Worm (Caenorhabditis elegans) whole organism, midembryonic: Measurements from ENCODE around the gene F54D12.1.

ENCODE experiments used
- T22C8.4 ChIP-seq: fragments of 200-800 bp; sonication (Bioruptor generic); IDR thresholded peaks from 2 replicates; pipeline ENCODE4 v1.3.6; 2022; ENCODE audit warnings: missing genetic modification characterization, missing compliant biosample characterization
- cog-1 ChIP-seq: sonication (generic microtip); optimal IDR thresholded peaks from 2 replicates; lab custom pipeline; 2016; ENCODE audit warnings: missing genetic modification characterization, missing compliant biosample characterization
- klf-2 ChIP-seq: fragments of 200-800 bp; sonication (Bioruptor generic); conservative IDR thresholded peaks from 2 replicates; pipeline ENCODE4 v1.3.6; 2022; ENCODE audit warnings: missing genetic modification reagents, missing genetic modification characterization, missing compliant biosample characterization
- med-1 ChIP-seq: sonication (generic microtip); optimal IDR thresholded peaks from 2 replicates; lab custom pipeline; 2017; ENCODE audit warnings: missing genetic modification characterization, mild to moderate bottlenecking, missing compliant biosample characterization, antibody characterized with exemption, missing genetic modification reagents; ENCODE audit not compliant: insufficient read depth
- ref-1 ChIP-seq: fragments of 200-800 bp; sonication (Bioruptor generic); conservative IDR thresholded peaks from 2 replicates; pipeline ENCODE4 v1.3.6; 2022; ENCODE audit warnings: missing genetic modification reagents, missing genetic modification characterization, missing compliant biosample characterization
- tab-1 ChIP-seq: fragments of 200-800 bp; sonication (Bioruptor generic); IDR thresholded peaks from 2 replicates; pipeline ENCODE4 v1.3.6; 2022; ENCODE audit warnings: missing genetic modification characterization, missing compliant biosample characterization
- ztf-23 ChIP-seq: fragments of 200-800 bp; sonication (Bioruptor generic); IDR thresholded peaks from 2 replicates; pipeline ENCODE4 v1.3.6; 2022; ENCODE audit warnings: missing genetic modification reagents, missing genetic modification characterization, missing compliant biosample characterization
- ztf-29 ChIP-seq: fragments of 200-800 bp; sonication (Bioruptor generic); IDR thresholded peaks from 2 replicates; pipeline ENCODE4 v1.3.6; 2022; ENCODE audit warnings: missing genetic modification reagents, missing genetic modification characterization, missing compliant biosample characterization

DNA sequence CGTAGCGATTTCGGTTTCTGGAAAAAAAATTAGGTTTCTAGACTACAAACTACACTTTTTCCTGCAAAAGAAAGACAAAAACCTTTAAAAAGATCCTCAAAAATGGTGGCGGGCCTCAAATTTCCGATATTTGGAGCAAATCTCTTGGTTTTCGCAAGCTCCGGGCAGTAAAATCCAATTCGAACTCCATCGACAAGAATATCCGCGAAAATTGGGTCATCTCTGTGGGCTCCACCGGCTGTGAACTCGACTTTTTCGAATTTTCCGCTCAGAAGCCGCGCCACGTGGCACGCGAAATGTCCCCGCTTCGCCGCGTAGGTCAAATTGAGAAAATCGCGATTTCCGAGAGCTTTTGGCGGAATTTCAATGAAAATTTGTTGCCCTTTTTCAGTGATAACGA, 36.5 kb downstream of the F54D12.1 start:
- TF ChIP-seq med-1 (no peak), tab-1 (no peak), ref-1 (GFP tag; lab: Robert Waterston, UW) (no peak), ztf-23 (no peak), klf-2 (GFP tag; lab: Robert Waterston, UW) (no peak), ztf-29 (GFP tag; lab: Robert Waterston, UW) (no peak), T22C8.4 (GFP tag; lab: Robert Waterston, UW) (no peak), cog-1 (tag; lab: Kevin White, UChicago) (no peak)
